1 fruit fly cellular context compared by ENCODE assay signal in the genomic region with DNA sequence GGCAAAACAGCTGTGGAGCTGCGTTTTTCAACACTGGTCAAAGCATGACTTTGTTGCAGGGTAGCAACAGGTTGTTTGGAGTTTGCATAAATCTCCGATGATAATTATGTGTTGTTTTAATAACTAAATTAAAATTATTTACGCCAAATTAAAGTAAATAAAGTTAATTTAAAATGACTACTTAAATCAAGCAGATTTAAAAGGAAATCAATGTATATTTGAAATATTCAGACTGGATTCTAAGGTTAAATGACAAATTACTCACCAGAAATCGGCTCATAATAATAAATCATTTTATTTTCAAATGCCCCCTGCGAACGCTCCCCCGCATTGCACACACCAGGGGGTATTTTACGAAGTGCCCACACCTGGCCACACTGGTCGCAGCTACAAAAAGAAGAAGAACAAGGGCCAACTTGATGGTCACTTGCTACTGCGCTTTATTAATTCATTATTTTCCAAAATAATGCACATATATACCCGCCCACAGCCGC.
TF ChIP-seq lines count a peak whose summit lies in the region.

A gene (minus strand): TSS at position 40 of the 494 bp plus-strand sequence.
A gene (plus strand): TSS at position 371 of the 494 bp plus-strand sequence.

TF ChIP-seq in whole organism, embryonic, 481 proteins besides CTCF, POLR2A, EP300 and RAD21 (continued from another document and continues in another):
- TF ChIP-seq CG4617 (GFP tag; optimal IDR thresholded peaks at IDR 0.05; lab: Kevin White, UChicago; ENCODE audit: borderline replicate concordance), result peak; percentile 79
- peak; percentile 80 for TF ChIP-seq croc (GFP tag; conservative IDR thresholded peaks at IDR 0.05; lab: Robert Waterston, UW)
- TF ChIP-seq Dad (GFP tag; optimal IDR thresholded peaks at IDR 0.05; lab: Kevin White, UChicago), result peak; percentile 60
- TF ChIP-seq mld (GFP tag; IDR thresholded peaks at IDR 0.05; lab: Robert Waterston, UW; ENCODE audit: partially characterized antibody), result no peak
- TF ChIP-seq Dbx (GFP tag; IDR thresholded peaks at IDR 0.05; lab: Robert Waterston, UW), result peak; percentile 94
- peak; percentile 88 for TF ChIP-seq dmrt11E (tag; optimal IDR thresholded peaks at IDR 0.05; lab: Kevin White, UChicago)
- TF ChIP-seq PHDP (tag; optimal IDR thresholded peaks at IDR 0.05; lab: Kevin White, UChicago), result peak; percentile 95
- TF ChIP-seq CG10147 (GFP tag; optimal IDR thresholded peaks at IDR 0.05; lab: Kevin White, UChicago), result peak; percentile 83
- peak; percentile 89 for TF ChIP-seq rib (GFP tag; IDR thresholded peaks at IDR 0.05; lab: Robert Waterston, UW)
- TF ChIP-seq BEAF-32 (GFP tag; optimal IDR thresholded peaks at IDR 0.05; lab: Kevin White, UChicago), result peak; percentile 48
- peak; percentile 89 for TF ChIP-seq chn (GFP tag; optimal IDR thresholded peaks at IDR 0.05; lab: Kevin White, UChicago)
- peak; percentile 71 for TF ChIP-seq YL-1 (GFP tag; optimal IDR thresholded peaks at IDR 0.05; lab: Kevin White, UChicago)
- peak; percentile 90 to 94 for TF ChIP-seq Hr51 (GFP tag; optimal IDR thresholded peaks at IDR 0.05; lab: Kevin White, UChicago)
- peak; percentile 47 for TF ChIP-seq Elba2 (GFP tag; optimal IDR thresholded peaks at IDR 0.05; lab: Kevin White, UChicago)
- TF ChIP-seq pfk (GFP tag; optimal IDR thresholded peaks at IDR 0.05; lab: Kevin White, UChicago), result no peak
- TF ChIP-seq Ada2b (GFP tag; IDR thresholded peaks at IDR 0.05; lab: Robert Waterston, UW), result peak; percentile 89
- peak; percentile 69 for TF ChIP-seq CHES-1-like (GFP tag; optimal IDR thresholded peaks at IDR 0.05; lab: Kevin White, UChicago)
- TF ChIP-seq ham (GFP tag; IDR thresholded peaks at IDR 0.05; lab: Robert Waterston, UW), result peak; percentile 82
- peak; percentile 55 for TF ChIP-seq Ets97D (GFP tag; optimal IDR thresholded peaks at IDR 0.05; lab: Kevin White, UChicago)
- peak; percentile 92 for TF ChIP-seq Xrp1 (GFP tag; IDR thresholded peaks at IDR 0.05; lab: Robert Waterston, UW)
- peak; percentile 81 for TF ChIP-seq CG5953 (GFP tag; IDR thresholded peaks at IDR 0.05; lab: Robert Waterston, UW)
- TF ChIP-seq her (GFP tag; optimal IDR thresholded peaks at IDR 0.05; lab: Kevin White, UChicago), result peak; percentile 43
- peak; percentile 84 for TF ChIP-seq CG17612 (GFP tag; IDR thresholded peaks at IDR 0.05; lab: Robert Waterston, UW)
- peak; percentile 97 for TF ChIP-seq CG32532 (GFP tag; IDR thresholded peaks at IDR 0.05; lab: Robert Waterston, UW)
- TF ChIP-seq stc (GFP tag; IDR thresholded peaks at IDR 0.05; lab: Robert Waterston, UW), result peak; percentile 91
- peak; percentile 63 for TF ChIP-seq CG7786 (GFP tag; optimal IDR thresholded peaks at IDR 0.05; lab: Kevin White, UChicago)
- no peak for TF ChIP-seq Dfd (GFP tag; optimal IDR thresholded peaks at IDR 0.05; lab: Kevin White, UChicago)
- TF ChIP-seq CG7987 (GFP tag; optimal IDR thresholded peaks at IDR 0.05; lab: Kevin White, UChicago), result peak; percentile 68
- TF ChIP-seq bowl (GFP tag; IDR thresholded peaks at IDR 0.05; lab: Robert Waterston, UW), result peak; percentile 61; the same call in 1 of the 2 replicates
- peak; percentile 67 for TF ChIP-seq CG6254 (GFP tag; optimal IDR thresholded peaks at IDR 0.05; lab: Kevin White, UChicago)
- TF ChIP-seq CG13624 (GFP tag; optimal IDR thresholded peaks at IDR 0.05; lab: Kevin White, UChicago), result peak; percentile 82
- TF ChIP-seq CG9932 (GFP tag; IDR thresholded peaks at IDR 0.05; lab: Robert Waterston, UW), result peak; percentile 98
- peak; percentile 75 for TF ChIP-seq Adf1 (GFP tag; IDR thresholded peaks at IDR 0.05; lab: Robert Waterston, UW)
- TF ChIP-seq CG12744 (GFP tag; optimal IDR thresholded peaks at IDR 0.05; lab: Kevin White, UChicago), result peak; percentile 56
- TF ChIP-seq MTF-1 (GFP tag; optimal IDR thresholded peaks at IDR 0.05; lab: Kevin White, UChicago; ENCODE audit: borderline replicate concordance), result no peak
- peak; percentile 36 for TF ChIP-seq Dref (GFP tag; IDR thresholded peaks at IDR 0.05; lab: Robert Waterston, UW)
- TF ChIP-seq CG16779 (GFP tag; IDR thresholded peaks at IDR 0.05; lab: Robert Waterston, UW), result peak; percentile 86
- peak; percentile 67 for TF ChIP-seq NK7.1 (GFP tag; optimal IDR thresholded peaks at IDR 0.05; lab: Kevin White, UChicago)
- TF ChIP-seq Dll (GFP tag; IDR thresholded peaks at IDR 0.05; lab: Robert Waterston, UW; ENCODE audit: partially characterized antibody), result no peak
- TF ChIP-seq Kr (GFP tag; optimal IDR thresholded peaks at IDR 0.05; lab: Kevin White, UChicago), result no peak
- TF ChIP-seq Fer1 (GFP tag; optimal IDR thresholded peaks at IDR 0.05; lab: Kevin White, UChicago), result peak; percentile 84
- peak; percentile 55 for TF ChIP-seq Hey (tag; optimal IDR thresholded peaks at IDR 0.05; lab: Kevin White, UChicago)
- peak; percentile 73 for TF ChIP-seq CG6683 (GFP tag; optimal IDR thresholded peaks at IDR 0.05; lab: Kevin White, UChicago)
- TF ChIP-seq inv (GFP tag; IDR thresholded peaks at IDR 0.05; lab: Robert Waterston, UW; ENCODE audit: partially characterized antibody), result no peak
- TF ChIP-seq ken (GFP tag; IDR thresholded peaks at IDR 0.05; lab: Robert Waterston, UW), result peak; percentile 94
- TF ChIP-seq Dek (tag; optimal IDR thresholded peaks at IDR 0.05; lab: Kevin White, UChicago), result peak; percentile 95
- TF ChIP-seq tup (GFP tag; optimal IDR thresholded peaks at IDR 0.05; lab: Kevin White, UChicago), result peak; percentile 67
- TF ChIP-seq so (GFP tag; IDR thresholded peaks at IDR 0.05; lab: Robert Waterston, UW), result peak; percentile 89
- no peak for TF ChIP-seq CG8478 (optimal IDR thresholded peaks at IDR 0.05; lab: Kevin White, UChicago)
- TF ChIP-seq disco-r (GFP tag; optimal IDR thresholded peaks at IDR 0.05; lab: Kevin White, UChicago), result peak; percentile 17
- peak; percentile 88 for TF ChIP-seq gsb-n (tag; optimal IDR thresholded peaks at IDR 0.05; lab: Kevin White, UChicago)
- TF ChIP-seq Hr78 (GFP tag; optimal IDR thresholded peaks at IDR 0.05; lab: Kevin White, UChicago), result peak in 1 of 2 experiments; percentile 39
- peak; percentile 90 for TF ChIP-seq CG13894 (tag; optimal IDR thresholded peaks at IDR 0.05; lab: Kevin White, UChicago)
- peak; percentile 78 for TF ChIP-seq CG18764 (GFP tag; optimal IDR thresholded peaks at IDR 0.05; lab: Kevin White, UChicago)
- TF ChIP-seq CG4854 (GFP tag; optimal IDR thresholded peaks at IDR 0.05; lab: Kevin White, UChicago), result peak; percentile 74
- TF ChIP-seq HmgD (GFP tag; optimal IDR thresholded peaks at IDR 0.05; lab: Kevin White, UChicago), result no peak
- TF ChIP-seq CG7839 (tag; optimal IDR thresholded peaks at IDR 0.05; lab: Kevin White, UChicago), result peak; percentile 93
- TF ChIP-seq CG2712 (tag; optimal IDR thresholded peaks at IDR 0.05; lab: Kevin White, UChicago), result peak; percentile 94
- peak; percentile 44 for TF ChIP-seq pb (GFP tag; optimal IDR thresholded peaks at IDR 0.05; lab: Kevin White, UChicago)
- TF ChIP-seq ab (GFP tag; optimal IDR thresholded peaks at IDR 0.05; lab: Kevin White, UChicago), result peak; percentile 76
- TF ChIP-seq CG9797 (GFP tag; optimal IDR thresholded peaks at IDR 0.05; lab: Kevin White, UChicago), result peak; percentile 83
- peak; percentile 88 for TF ChIP-seq Bteb2 (GFP tag; optimal IDR thresholded peaks at IDR 0.05; lab: Kevin White, UChicago)
- TF ChIP-seq maf-S (GFP tag; optimal IDR thresholded peaks at IDR 0.05; lab: Kevin White, UChicago), result peak; percentile 79
- TF ChIP-seq Ptx1 (GFP tag; IDR thresholded peaks at IDR 0.05; lab: Robert Waterston, UW), result peak; percentile 96
- peak; percentile 50 for TF ChIP-seq CG10565 (GFP tag; optimal IDR thresholded peaks at IDR 0.05; lab: Kevin White, UChicago)
- no peak for TF ChIP-seq zen2 (GFP tag; IDR thresholded peaks at IDR 0.05; lab: Robert Waterston, UW; ENCODE audit: partially characterized antibody)
- TF ChIP-seq HLH54F (GFP tag; optimal IDR thresholded peaks at IDR 0.05; lab: Kevin White, UChicago), result peak; percentile 89
- TF ChIP-seq fd3F (GFP tag; optimal IDR thresholded peaks at IDR 0.05; lab: Kevin White, UChicago), result peak; percentile 92
- TF ChIP-seq CG8290 (GFP tag; optimal IDR thresholded peaks at IDR 0.05; lab: Kevin White, UChicago), result peak; percentile 67
- TF ChIP-seq CG8290 (tag; optimal IDR thresholded peaks at IDR 0.05; lab: Kevin White, UChicago), result peak; percentile 67 to 85
- TF ChIP-seq Scr (GFP tag; IDR thresholded peaks at IDR 0.05; lab: Robert Waterston, UW; ENCODE audit: partially characterized antibody), result no peak; the same call in 1 of the 2 replicates
- TF ChIP-seq crp (GFP tag; optimal IDR thresholded peaks at IDR 0.05; lab: Kevin White, UChicago), result peak; percentile 59 to 89
- TF ChIP-seq nom (GFP tag; optimal IDR thresholded peaks at IDR 0.05; lab: Kevin White, UChicago), result peak; percentile 80
- peak; percentile 92 for TF ChIP-seq CG10209 (GFP tag; optimal IDR thresholded peaks at IDR 0.05; lab: Kevin White, UChicago)
- peak; percentile 85 for TF ChIP-seq otp (GFP tag; IDR thresholded peaks at IDR 0.05; lab: Robert Waterston, UW)
- peak; percentile 81 for TF ChIP-seq CG2116 (GFP tag; optimal IDR thresholded peaks at IDR 0.05; lab: Kevin White, UChicago)
- TF ChIP-seq CG5245 (GFP tag; optimal IDR thresholded peaks at IDR 0.05; lab: Kevin White, UChicago), result peak; percentile 79
- TF ChIP-seq sna (GFP tag; IDR thresholded peaks at IDR 0.05; lab: Robert Waterston, UW; ENCODE audit: partially characterized antibody), result no peak
- peak; percentile 17 for TF ChIP-seq CG11398 (GFP tag; optimal IDR thresholded peaks at IDR 0.05; lab: Kevin White, UChicago)
- peak; percentile 96 for TF ChIP-seq nmo (GFP tag; optimal IDR thresholded peaks at IDR 0.05; lab: Kevin White, UChicago)
- peak; percentile 86 for TF ChIP-seq pho (GFP tag; optimal IDR thresholded peaks at IDR 0.05; lab: Kevin White, UChicago)
- peak; percentile 91 for TF ChIP-seq dmrt99B (tag; optimal IDR thresholded peaks at IDR 0.05; lab: Kevin White, UChicago)
- TF ChIP-seq CG2875 (GFP tag; optimal IDR thresholded peaks at IDR 0.05; lab: Kevin White, UChicago), result peak; percentile 75
- peak; percentile 95 for TF ChIP-seq sob (GFP tag; IDR thresholded peaks at IDR 0.05; lab: Robert Waterston, UW)
- TF ChIP-seq Atf6 (GFP tag; IDR thresholded peaks at IDR 0.05; lab: Robert Waterston, UW), result peak; percentile 94
- TF ChIP-seq CG3065 (GFP tag; optimal IDR thresholded peaks at IDR 0.05; lab: Kevin White, UChicago), result peak; percentile 81
- peak; percentile 92 for TF ChIP-seq CG10543 (GFP tag; optimal IDR thresholded peaks at IDR 0.05; lab: Kevin White, UChicago)
- TF ChIP-seq Myb (GFP tag; optimal IDR thresholded peaks at IDR 0.05; lab: Kevin White, UChicago), result peak; percentile 58
- peak; percentile 68 for TF ChIP-seq CG1647 (GFP tag; optimal IDR thresholded peaks at IDR 0.05; lab: Kevin White, UChicago)
- peak; percentile 94 for TF ChIP-seq CG14014 (GFP tag; IDR thresholded peaks at IDR 0.05; lab: Robert Waterston, UW)
- TF ChIP-seq bbx (GFP tag; IDR thresholded peaks at IDR 0.05; lab: Robert Waterston, UW; ENCODE audit: partially characterized antibody), result no peak
- peak; percentile 49 for TF ChIP-seq Jarid2 (GFP tag; optimal IDR thresholded peaks at IDR 0.05; lab: Kevin White, UChicago)
- peak; percentile 77 for TF ChIP-seq ara (GFP tag; IDR thresholded peaks at IDR 0.05; lab: Robert Waterston, UW)
- peak; percentile 82 for TF ChIP-seq CG30020 (tag; optimal IDR thresholded peaks at IDR 0.05; lab: Kevin White, UChicago)
- peak; percentile 39 for TF ChIP-seq stwl (tag; optimal IDR thresholded peaks at IDR 0.05; lab: Kevin White, UChicago)
- peak; percentile 66 for TF ChIP-seq CG3838 (GFP tag; optimal IDR thresholded peaks at IDR 0.05; lab: Kevin White, UChicago)
- TF ChIP-seq CG12236 (GFP tag; optimal IDR thresholded peaks at IDR 0.05; lab: Kevin White, UChicago), result peak; percentile 3
- TF ChIP-seq Rfx (GFP tag; IDR thresholded peaks at IDR 0.05; lab: Robert Waterston, UW), result peak; percentile 95
- peak; percentile 80 for TF ChIP-seq CG1529 (GFP tag; optimal IDR thresholded peaks at IDR 0.05; lab: Kevin White, UChicago)
- peak; percentile 63 for TF ChIP-seq Antp (GFP tag; optimal IDR thresholded peaks at IDR 0.05; lab: Kevin White, UChicago)
- peak; percentile 88; the same call in 2 of the 3 replicates for TF ChIP-seq C15 (GFP tag; IDR thresholded peaks at IDR 0.05; lab: Robert Waterston, UW)
- peak; percentile 88 for TF ChIP-seq CG15601 (tag; optimal IDR thresholded peaks at IDR 0.05; lab: Kevin White, UChicago)
- peak; percentile 89 for TF ChIP-seq CG11504 (tag; optimal IDR thresholded peaks at IDR 0.05; lab: Kevin White, UChicago)
- TF ChIP-seq Trl (optimal IDR thresholded peaks at IDR 0.05; lab: Kevin White, UChicago), result no peak
- TF ChIP-seq Trl (GFP tag; optimal IDR thresholded peaks at IDR 0.05; lab: Kevin White, UChicago), result peak; percentile 64
- peak; percentile 78 for TF ChIP-seq danr (GFP tag; IDR thresholded peaks at IDR 0.05; lab: Robert Waterston, UW)
- peak; percentile 89 for TF ChIP-seq CG13123 (GFP tag; optimal IDR thresholded peaks at IDR 0.05; lab: Kevin White, UChicago)
- TF ChIP-seq p53 (GFP tag; optimal IDR thresholded peaks at IDR 0.05; lab: Kevin White, UChicago), result peak; percentile 23
- TF ChIP-seq CG10366 (GFP tag; IDR thresholded peaks at IDR 0.05; lab: Robert Waterston, UW), result peak; percentile 94
- TF ChIP-seq Oli (tag; optimal IDR thresholded peaks at IDR 0.05; lab: Kevin White, UChicago), result peak; percentile 92
- TF ChIP-seq ci (GFP tag; IDR thresholded peaks at IDR 0.05; lab: Robert Waterston, UW), result peak; percentile 94
- peak; percentile 91 for TF ChIP-seq CG8388 (GFP tag; optimal IDR thresholded peaks at IDR 0.05; lab: Kevin White, UChicago)
- no peak for TF ChIP-seq CG12769 (tag; optimal IDR thresholded peaks at IDR 0.05; lab: Kevin White, UChicago)
- peak; percentile 95 for TF ChIP-seq Sox102F (GFP tag; optimal IDR thresholded peaks at IDR 0.05; lab: Kevin White, UChicago)
- TF ChIP-seq pzg (GFP tag; optimal IDR thresholded peaks at IDR 0.05; lab: Kevin White, UChicago), result peak; percentile 64
- no peak for TF ChIP-seq h (optimal IDR thresholded peaks at IDR 0.05; lab: Kevin White, UChicago)
- peak; percentile 79 for TF ChIP-seq vfl (GFP tag; optimal IDR thresholded peaks at IDR 0.05; lab: Kevin White, UChicago)
- peak; percentile 94 for TF ChIP-seq H2.0 (GFP tag; IDR thresholded peaks at IDR 0.05; lab: Robert Waterston, UW)
- TF ChIP-seq CG17568 (GFP tag; optimal IDR thresholded peaks at IDR 0.05; lab: Kevin White, UChicago), result no peak
- TF ChIP-seq Hand (GFP tag; optimal IDR thresholded peaks at IDR 0.05; lab: Kevin White, UChicago), result peak; percentile 72
- peak; percentile 88 for TF ChIP-seq toy (GFP tag; IDR thresholded peaks at IDR 0.05; lab: Robert Waterston, UW)
- TF ChIP-seq E2f1 (GFP tag; IDR thresholded peaks at IDR 0.05; lab: Robert Waterston, UW), result peak; percentile 93
- TF ChIP-seq CG8281 (tag; optimal IDR thresholded peaks at IDR 0.05; lab: Kevin White, UChicago), result peak; percentile 74
